Fruit fly (Drosophila melanogaster) whole organism, embryonic: Measurements from ENCODE around the gene CG5171.

Source experiments
- Atf6 ChIP-seq: fragments of 200-800 bp; sonication (Bioruptor generic); IDR thresholded peaks from 2 replicates; pipeline ENCODE4 v1.3.6; 2022; ENCODE audit warnings: missing biosample characterization, missing genetic modification characterization
- Awh ChIP-seq: fragments of 200-800 bp; sonication (Bioruptor generic); IDR thresholded peaks from 2 replicates; pipeline ENCODE4, ENCODE4 v1.3.6; 2022; ENCODE audit warnings: missing biosample characterization, missing genetic modification characterization
- CG10209 ChIP-seq: fragments of 200-800 bp; sonication (Bioruptor generic); optimal IDR thresholded peaks from 3 replicates; lab custom pipeline; 2017; ENCODE audit warnings: missing biosample characterization, mild to moderate bottlenecking, missing genetic modification characterization, missing genetic modification reagents
- CG10543 ChIP-seq: fragments of 200-800 bp; sonication (Bioruptor generic); optimal IDR thresholded peaks from 3 replicates; lab custom pipeline; 2017; ENCODE audit warnings: missing biosample characterization, mild to moderate bottlenecking, missing genetic modification characterization, moderate library complexity
- CG11696 ChIP-seq: fragments of 200-800 bp; sonication (Bioruptor generic); IDR thresholded peaks from 2 replicates; pipeline ENCODE4 v1.3.6; 2022; ENCODE audit warnings: missing biosample characterization, missing genetic modification characterization
- CG11723 ChIP-seq: fragments of 200-800 bp; sonication (Bioruptor generic); optimal IDR thresholded peaks from 2 replicates; lab custom pipeline; 2017; ENCODE audit warnings: missing biosample characterization, mild to moderate bottlenecking, missing genetic modification characterization
- CG12071 ChIP-seq: fragments of 200-800 bp; sonication (Bioruptor generic); optimal IDR thresholded peaks from 3 replicates; lab custom pipeline; 2018; ENCODE audit warnings: missing biosample characterization, mild to moderate bottlenecking, missing genetic modification characterization
- CG12104 ChIP-seq: fragments of 200-800 bp; sonication (Bioruptor generic); optimal IDR thresholded peaks from 3 replicates; lab custom pipeline; 2016; ENCODE audit warnings: missing biosample characterization, missing genetic modification characterization
- CG12769 ChIP-seq: fragments of 200-800 bp; sonication (Bioruptor generic); optimal IDR thresholded peaks from 2 replicates; lab custom pipeline; 2019; ENCODE audit warnings: missing biosample characterization, mild to moderate bottlenecking, missing genetic modification characterization, moderate library complexity
- CG13424 ChIP-seq: fragments of 200-800 bp; sonication (Bioruptor generic); optimal IDR thresholded peaks from 2 replicates; lab custom pipeline; 2019; ENCODE audit warnings: missing biosample characterization, mild to moderate bottlenecking, missing genetic modification characterization, moderate library complexity
- CG15269 ChIP-seq: fragments of 200-800 bp; sonication (Bioruptor generic); optimal IDR thresholded peaks from 2 replicates; lab custom pipeline; 2018; ENCODE audit warnings: missing biosample characterization, mild to moderate bottlenecking, missing genetic modification characterization, moderate library complexity
- CG15601 ChIP-seq: fragments of 200-800 bp; sonication (Bioruptor generic); optimal IDR thresholded peaks from 3 replicates; lab custom pipeline; 2019; ENCODE audit warnings: missing biosample characterization, mild to moderate bottlenecking, missing genetic modification characterization, moderate library complexity
- CG15696 ChIP-seq: fragments of 200-800 bp; sonication (Bioruptor generic); optimal IDR thresholded peaks from 2 replicates; lab custom pipeline; 2019; ENCODE audit warnings: missing biosample characterization, mild to moderate bottlenecking, missing genetic modification characterization, moderate library complexity
- CG17328 ChIP-seq: fragments of 200-800 bp; sonication (Bioruptor generic); IDR thresholded peaks from 2 replicates; pipeline ENCODE4 v1.3.6; 2022; ENCODE audit warnings: missing biosample characterization, missing genetic modification characterization
- CG17361 ChIP-seq: fragments of 200-800 bp; sonication (Bioruptor generic); IDR thresholded peaks from 3 replicates; pipeline ENCODE4 v1.3.6; 2022; ENCODE audit warnings: missing biosample characterization, missing genetic modification characterization
- CG2678 ChIP-seq: fragments of 200-800 bp; sonication (Bioruptor generic); optimal IDR thresholded peaks from 3 replicates; lab custom pipeline; 2019; ENCODE audit warnings: missing biosample characterization, mild to moderate bottlenecking, missing genetic modification characterization, moderate library complexity
- CG31224 ChIP-seq: fragments of 200-800 bp; sonication (Bioruptor generic); IDR thresholded peaks from 2 replicates; pipeline ENCODE4 v1.3.6; 2022; ENCODE audit warnings: missing biosample characterization, missing genetic modification characterization
- CG32772 ChIP-seq: fragments of 200-800 bp; sonication (Bioruptor generic); IDR thresholded peaks from 2 replicates; pipeline ENCODE4 v1.3.6; 2022; ENCODE audit warnings: missing biosample characterization, missing genetic modification characterization
- CG3281 ChIP-seq: fragments of 200-800 bp; sonication (Bioruptor generic); optimal IDR thresholded peaks from 3 replicates; lab custom pipeline; 2017; ENCODE audit warnings: missing biosample characterization, mild to moderate bottlenecking, missing genetic modification characterization
- CG34422 ChIP-seq: fragments of 200-800 bp; sonication (Bioruptor generic); IDR thresholded peaks from 3 replicates; pipeline ENCODE4 v1.3.6; 2022; ENCODE audit warnings: missing biosample characterization, missing genetic modification characterization
- CG42726 ChIP-seq: fragments of 200-800 bp; sonication (Bioruptor generic); IDR thresholded peaks from 2 replicates; pipeline ENCODE4 v1.3.6; 2022; ENCODE audit warnings: missing biosample characterization, missing genetic modification characterization; ENCODE audit not compliant: partially characterized antibody
- CG4282 ChIP-seq: fragments of 200-800 bp; sonication (Bioruptor generic); optimal IDR thresholded peaks from 2 replicates; lab custom pipeline; 2016; ENCODE audit warnings: missing biosample characterization, missing genetic modification characterization
- CG4820 ChIP-seq: fragments of 200-800 bp; sonication (Bioruptor generic); optimal IDR thresholded peaks from 3 replicates; lab custom pipeline; 2016; ENCODE audit warnings: missing biosample characterization, missing genetic modification characterization
- CG9609 ChIP-seq: fragments of 200-800 bp; sonication (Bioruptor generic); optimal IDR thresholded peaks from 3 replicates; lab custom pipeline; 2016; ENCODE audit warnings: missing biosample characterization, missing genetic modification characterization
- CG9932 ChIP-seq: fragments of 200-800 bp; sonication (Bioruptor generic); IDR thresholded peaks from 2 replicates; pipeline ENCODE4 v1.3.6; 2022; ENCODE audit warnings: missing biosample characterization, missing genetic modification characterization
- Chrac-16 ChIP-seq: fragments of 200-800 bp; sonication (Bioruptor generic); optimal IDR thresholded peaks from 3 replicates; lab custom pipeline; 2016; ENCODE audit warnings: missing biosample characterization, missing genetic modification characterization
- E2f2 ChIP-seq: fragments of 200-800 bp; sonication (Bioruptor generic); IDR thresholded peaks from 2 replicates; pipeline ENCODE4 v1.3.6; 2022; ENCODE audit warnings: missing biosample characterization, missing genetic modification characterization
- Elba2 ChIP-seq: fragments of 200-800 bp; sonication (Bioruptor generic); optimal IDR thresholded peaks from 3 replicates; lab custom pipeline; 2016; ENCODE audit warnings: missing biosample characterization, missing genetic modification characterization
- GATAe ChIP-seq: fragments of 200-800 bp; sonication (Bioruptor generic); conservative IDR thresholded peaks from 2 replicates; pipeline ENCODE4 v1.3.6; 2022; ENCODE audit warnings: missing biosample characterization, missing genetic modification characterization
- Hmr ChIP-seq: fragments of 200-800 bp; sonication (Bioruptor generic); optimal IDR thresholded peaks from 3 replicates; lab custom pipeline; 2017; ENCODE audit warnings: mild to moderate bottlenecking, missing biosample characterization, missing genetic modification reagents, missing genetic modification characterization
- MESR4 ChIP-seq: fragments of 200-800 bp; sonication (Bioruptor generic); optimal IDR thresholded peaks from 2 replicates; lab custom pipeline; 2018; ENCODE audit warnings: missing biosample characterization, mild to moderate bottlenecking, missing genetic modification characterization, moderate library complexity
- Max ChIP-seq: fragments of 200-800 bp; sonication (Bioruptor generic); optimal IDR thresholded peaks from 2 replicates; lab custom pipeline; 2016; ENCODE audit warnings: missing biosample characterization, mild to moderate bottlenecking, missing genetic modification characterization
- Med ChIP-seq: fragments of 200-800 bp; sonication (Bioruptor generic); peaks from one replicate; lab custom pipeline; 2016; ENCODE audit warnings: missing biosample characterization, missing genetic modification characterization, mild to moderate bottlenecking, inconsistent platforms, moderate library complexity
- NFAT ChIP-seq: fragments of 200-800 bp; sonication (Bioruptor generic); IDR thresholded peaks from 2 replicates; pipeline ENCODE4 v1.3.6; 2022; ENCODE audit warnings: missing biosample characterization, missing genetic modification characterization
- Optix ChIP-seq: fragments of 200-800 bp; sonication (Bioruptor generic); IDR thresholded peaks from 3 replicates; pipeline ENCODE4 v1.3.6; 2022; ENCODE audit warnings: missing biosample characterization, missing genetic modification characterization
- Ptx1 ChIP-seq: fragments of 200-800 bp; sonication (Bioruptor generic); IDR thresholded peaks from 2 replicates; pipeline ENCODE4 v1.3.6; 2022; ENCODE audit warnings: missing biosample characterization, missing genetic modification characterization
- Side ChIP-seq: fragments of 200-800 bp; sonication (Bioruptor generic); optimal IDR thresholded peaks from 2 replicates; lab custom pipeline; 2016; ENCODE audit warnings: missing biosample characterization, missing genetic modification characterization
- Vsx1 ChIP-seq: fragments of 200-800 bp; sonication (Bioruptor generic); optimal IDR thresholded peaks from 2 replicates; lab custom pipeline; 2017; ENCODE audit warnings: missing biosample characterization, mild to moderate bottlenecking, missing genetic modification characterization, missing genetic modification reagents
- cg ChIP-seq: fragments of 200-800 bp; sonication (Bioruptor generic); optimal IDR thresholded peaks from 3 replicates; lab custom pipeline; 2019; ENCODE audit warnings: missing biosample characterization, mild to moderate bottlenecking, missing genetic modification characterization, moderate library complexity
- chinmo ChIP-seq: fragments of 200-800 bp; sonication (Bioruptor generic); IDR thresholded peaks from 4 replicates; pipeline ENCODE4 v1.3.6; 2022; ENCODE audit warnings: missing biosample characterization, missing genetic modification characterization; ENCODE audit not compliant: partially characterized antibody
- cwo ChIP-seq: fragments of 200-800 bp; sonication (Bioruptor generic); optimal IDR thresholded peaks from 3 replicates; lab custom pipeline; 2017; ENCODE audit warnings: missing biosample characterization, missing genetic modification characterization, mild to moderate bottlenecking, moderate library complexity, missing genetic modification reagents
- dm ChIP-seq: fragments of 200-800 bp; sonication (Bioruptor generic); optimal IDR thresholded peaks from 3 replicates; lab custom pipeline; 2016; ENCODE audit warnings: missing biosample characterization, missing genetic modification characterization
- ems ChIP-seq: fragments of 200-800 bp; sonication (Bioruptor generic); optimal IDR thresholded peaks from 3 replicates; lab custom pipeline; 2016; ENCODE audit warnings: missing biosample characterization, missing genetic modification characterization
- fu2 ChIP-seq: fragments of 200-800 bp; sonication (Bioruptor generic); optimal IDR thresholded peaks from 2 replicates; lab custom pipeline; 2016; ENCODE audit warnings: missing biosample characterization, missing genetic modification characterization
- otp ChIP-seq: fragments of 200-800 bp; sonication (Bioruptor generic); IDR thresholded peaks from 3 replicates; pipeline ENCODE4, ENCODE4 v1.3.6; 2022; ENCODE audit warnings: missing biosample characterization, missing genetic modification characterization
- pb ChIP-seq: fragments of 200-800 bp; sonication (Bioruptor generic); optimal IDR thresholded peaks from 3 replicates; lab custom pipeline; 2016; ENCODE audit warnings: missing biosample characterization, missing genetic modification characterization
- phol ChIP-seq: fragments of 200-800 bp; sonication (Bioruptor generic); optimal IDR thresholded peaks from 3 replicates; lab custom pipeline; 2018; ENCODE audit warnings: missing biosample characterization, mild to moderate bottlenecking, missing genetic modification characterization, moderate library complexity
- run ChIP-seq: fragments of 200-800 bp; sonication (Bioruptor generic); optimal IDR thresholded peaks from 3 replicates; lab custom pipeline; 2018; ENCODE audit warnings: missing biosample characterization, mild to moderate bottlenecking, missing genetic modification characterization
- scrt ChIP-seq: fragments of 200-800 bp; sonication (Bioruptor generic); optimal IDR thresholded peaks from 2 replicates; lab custom pipeline; 2018; ENCODE audit warnings: missing biosample characterization, mild to moderate bottlenecking, missing genetic modification characterization, moderate library complexity
- so ChIP-seq: fragments of 200-800 bp; sonication (Bioruptor generic); IDR thresholded peaks from 3 replicates; pipeline ENCODE4 v1.3.6; 2022; ENCODE audit warnings: missing biosample characterization, missing genetic modification characterization
- stwl ChIP-seq: fragments of 200-800 bp; sonication (Bioruptor generic); optimal IDR thresholded peaks from 3 replicates; lab custom pipeline; 2018; ENCODE audit warnings: missing biosample characterization, mild to moderate bottlenecking, missing genetic modification characterization, moderate library complexity
- trem ChIP-seq: fragments of 200-800 bp; optimal IDR thresholded peaks from 3 replicates; lab custom pipeline; 2019; ENCODE audit warnings: missing biosample characterization, mild to moderate bottlenecking, missing genetic modification characterization, moderate library complexity

The CG5171 gene

DNA sequence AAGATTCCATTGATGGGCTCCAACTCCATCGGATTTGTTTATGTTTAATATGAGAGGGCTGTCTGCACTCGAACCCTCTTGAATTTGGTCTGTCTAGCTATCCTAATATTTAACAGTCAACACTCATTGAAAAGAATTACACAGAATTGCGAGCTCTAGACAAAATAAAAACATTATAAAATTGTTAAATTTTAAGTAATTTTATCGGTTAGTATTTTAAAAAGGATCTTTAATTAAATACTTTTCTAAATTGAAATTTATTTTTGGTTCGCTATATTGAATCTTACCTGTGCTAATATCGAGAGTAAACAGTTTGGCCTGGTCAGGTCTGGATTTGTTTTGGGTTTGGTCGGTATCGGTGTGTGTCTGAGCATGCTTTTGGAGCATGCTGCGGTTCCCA, 492 bp downstream of the CG5171 start (continued):
- TF ChIP-seq CG4820 (GFP tag; lab: Kevin White, UChicago) (peak; percentile 54), CG11696 (GFP tag; lab: Robert Waterston, UW) (peak; percentile 66; the same call in 1 of the 2 replicates), Elba2 (GFP tag; lab: Kevin White, UChicago) (no peak), CG34422 (GFP tag; lab: Robert Waterston, UW) (peak; percentile 73; the same call in 2 of the 3 replicates), scrt (GFP tag; lab: Kevin White, UChicago) (peak; percentile 49), fu2 (GFP tag; lab: Kevin White, UChicago) (no peak), E2f2 (GFP tag; lab: Robert Waterston, UW) (peak; percentile 32; the same call in 1 of the 2 replicates), Max (GFP tag; lab: Kevin White, UChicago) (peak; percentile 66), CG42726 (GFP tag; lab: Robert Waterston, UW) (no peak), CG13424 (tag; lab: Kevin White, UChicago) (peak; percentile 80), CG11723 (GFP tag; lab: Kevin White, UChicago) (peak; percentile 36), trem (tag; lab: Kevin White, UChicago) (peak; percentile 37), MESR4 (GFP tag; lab: Kevin White, UChicago) (no peak), Atf6 (GFP tag; lab: Robert Waterston, UW) (peak; percentile 76), CG12071 (GFP tag; lab: Kevin White, UChicago) (no peak), run (tag; lab: Kevin White, UChicago) (peak; percentile 33), CG2678 (peak; percentile 86), dm (GFP tag; lab: Kevin White, UChicago) (no peak), phol (tag; lab: Kevin White, UChicago) (peak; percentile 65), CG9932 (peak; percentile 92), CG3281 (GFP tag; lab: Kevin White, UChicago) (peak; percentile 56), Optix (GFP tag; lab: Robert Waterston, UW) (no peak), CG17361 (GFP tag; lab: Robert Waterston, UW) (peak; percentile 72), CG17328 (GFP tag; lab: Robert Waterston, UW) (peak; percentile 67), ems (GFP tag; lab: Kevin White, UChicago) (no peak), CG15696 (tag; lab: Kevin White, UChicago) (peak; percentile 61), CG4282 (no peak), Hmr (GFP tag; lab: Kevin White, UChicago) (peak; percentile 62), so (peak; percentile 63; the same call in 2 of the 3 replicates), CG12104 (GFP tag; lab: Kevin White, UChicago) (peak; percentile 56), CG32772 (peak; percentile 71; the same call in 1 of the 2 replicates), Side (GFP tag; lab: Kevin White, UChicago) (no peak), CG10209 (GFP tag; lab: Kevin White, UChicago) (peak; percentile 57), Ptx1 (GFP tag; lab: Robert Waterston, UW) (peak; percentile 91), GATAe (GFP tag; lab: Robert Waterston, UW) (no peak), CG9609 (GFP tag; lab: Kevin White, UChicago) (peak; percentile 6), cwo (GFP tag; lab: Kevin White, UChicago) (peak; percentile 60), CG15601 (tag; lab: Kevin White, UChicago) (peak; percentile 51), CG31224 (GFP tag; lab: Robert Waterston, UW) (peak; percentile 63), chinmo (GFP tag; lab: Robert Waterston, UW) (no peak)

DNA sequence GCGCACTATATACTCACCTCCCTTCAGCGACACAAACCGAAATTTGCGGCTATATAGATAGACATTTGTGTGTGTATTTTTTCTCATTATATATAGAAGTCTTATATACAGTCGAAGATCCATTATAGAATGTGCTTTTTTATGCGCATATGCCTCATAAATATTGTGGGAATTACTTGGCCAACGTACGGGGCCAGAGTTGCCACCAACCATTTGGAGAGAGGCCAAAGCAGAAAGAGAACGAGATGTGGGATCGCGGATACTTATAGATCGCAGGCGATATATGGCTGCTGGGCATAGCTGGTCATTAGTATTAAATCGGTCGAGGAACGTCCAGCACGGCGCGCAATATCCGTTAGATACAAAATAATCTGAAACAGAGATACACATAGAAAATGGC, 3.8 kb downstream of the CG5171 start, which contains the start of gene CG5177:
TSS of gene CG5177 (plus strand) at position 305 of the 400 bp plus-strand sequence.
- TF ChIP-seq Awh (GFP tag; lab: Robert Waterston, UW): no peak
- no peak for TF ChIP-seq pb (GFP tag; lab: Kevin White, UChicago)
- TF ChIP-seq Vsx1 (GFP tag; lab: Kevin White, UChicago): no peak
- no peak for TF ChIP-seq CG15269 (tag; lab: Kevin White, UChicago)
- peak; percentile 27 for TF ChIP-seq stwl
- TF ChIP-seq CG12769 (tag; lab: Kevin White, UChicago): peak; percentile 13
- no peak for TF ChIP-seq otp (GFP tag; lab: Robert Waterston, UW)
- peak; percentile 20 for TF ChIP-seq cg (GFP tag; lab: Kevin White, UChicago)
- TF ChIP-seq Med (GFP tag; lab: Kevin White, UChicago): peak; percentile 41
- peak; percentile 61 for TF ChIP-seq CG10543 (GFP tag; lab: Kevin White, UChicago)
- TF ChIP-seq NFAT (GFP tag; lab: Robert Waterston, UW): no peak
- TF ChIP-seq Chrac-16: no peak
